Fruit fly (Drosophila melanogaster) whole organism, pupa: ENCODE results near the gene RabGGTb.

Experiments
- CG32121 ChIP-seq: fragments of 200-800 bp; sonication (Bioruptor generic); IDR thresholded peaks from 2 replicates; pipeline ENCODE4 v1.3.6; 2022; ENCODE audit warnings: missing biosample characterization, missing genetic modification characterization
- CG34367 ChIP-seq: fragments of 200-800 bp; sonication (Bioruptor generic); optimal IDR thresholded peaks from 2 replicates; lab custom pipeline; 2018; ENCODE audit warnings: missing biosample characterization, mild to moderate bottlenecking, missing genetic modification characterization
- CG8159 ChIP-seq: fragments of 200-800 bp; sonication (Bioruptor generic); optimal IDR thresholded peaks from 3 replicates; lab custom pipeline; 2018; ENCODE audit warnings: missing biosample characterization, mild to moderate bottlenecking, missing genetic modification characterization, moderate library complexity

DNA sequence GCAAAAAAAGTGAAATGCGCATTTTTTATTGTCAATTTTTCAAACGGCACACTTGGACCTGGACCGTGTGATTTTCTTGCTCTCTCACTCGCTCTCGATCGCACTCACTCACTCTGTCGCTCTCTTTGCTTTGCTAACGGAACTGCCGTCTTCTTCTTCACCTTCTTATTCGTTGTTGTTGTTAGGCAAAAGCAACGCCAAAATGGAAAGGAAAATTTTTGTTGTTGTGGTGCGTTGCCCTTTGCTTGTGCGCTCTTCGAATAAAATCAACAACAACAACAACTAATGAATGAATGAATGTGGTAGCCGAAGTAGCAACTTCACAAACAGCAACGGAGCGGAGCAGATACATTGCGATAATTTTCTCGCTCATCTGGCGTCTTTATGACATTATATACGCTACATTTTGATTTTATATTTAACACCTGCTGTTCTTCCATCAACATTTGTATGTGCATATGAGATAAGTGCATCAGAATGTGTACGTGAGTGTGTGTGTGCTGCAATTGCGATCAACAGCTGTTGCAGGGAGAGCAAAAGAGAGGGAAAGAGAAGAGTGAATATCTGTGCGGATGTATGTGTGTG, 10.0 kb downstream of the RabGGTb start:
- TF ChIP-seq CG32121 (GFP tag; lab: Robert Waterston, UW) = no peak
- TF ChIP-seq CG8159 (tag; lab: Kevin White, UChicago) = no peak
- TF ChIP-seq CG34367 (tag; lab: Kevin White, UChicago) = no peak
